Fruit fly (Drosophila melanogaster) Kc167 (cell line): Measurements from ENCODE around the gene Dis3.

Experiments used
- Sin3A ChIP-seq: fragments of >200 bp; optimal IDR thresholded peaks from 2 replicates; lab custom pipeline; 2018; ENCODE audit warnings: missing external identifiers
- h ChIP-seq: fragments of >200 bp; optimal IDR thresholded peaks from 3 replicates; lab custom pipeline; 2018; ENCODE audit warnings: missing external identifiers
- insv ChIP-seq: fragments of >200 bp; optimal IDR thresholded peaks from 3 replicates; lab custom pipeline; 2018; ENCODE audit warnings: missing external identifiers
- psq ChIP-seq: fragments of >200 bp; optimal IDR thresholded peaks from 2 replicates; lab custom pipeline; 2017; ENCODE audit warnings: missing external identifiers
- ttk ChIP-seq: sonication (Bioruptor generic); optimal IDR thresholded peaks from 2 replicates; lab custom pipeline; 2017; ENCODE audit warnings: missing external identifiers

- TF ChIP-seq h (no peak), psq (lab: Kevin White, UChicago) (no peak), ttk (lab: Kevin White, UChicago) (no peak), Sin3A (lab: Kevin White, UChicago) (no peak), insv (lab: Kevin White, UChicago) (no peak)
Observed at dm6 chr3R:24301520-24301919, 31.7 kb upstream of the Dis3 start.
